Worm (Caenorhabditis elegans) whole organism, L3 larva: ENCODE results near the gene ins-20.
A peak's percentile ranks its signal among the peaks of the same experiment; 100 is the strongest.

Experiments
- R02D3.7 ChIP-seq: fragments of 150-350 bp; optimal IDR thresholded peaks from 2 replicates; lab custom pipeline; 2014; ENCODE audit warnings: missing biosample characterization, missing genetic modification characterization
- ZK546.5 ChIP-seq: sonication (generic microtip); optimal IDR thresholded peaks from 2 replicates; lab custom pipeline; 2017; ENCODE audit warnings: missing biosample characterization, missing genetic modification characterization
- aly-2 ChIP-seq: fragments of 150-350 bp; optimal IDR thresholded peaks from 2 replicates; lab custom pipeline; 2014; ENCODE audit warnings: missing biosample characterization, missing genetic modification characterization
- ama-1 ChIP-seq: fragments of 150-350 bp; optimal IDR thresholded peaks from 2 replicates; lab custom pipeline; 2018
- ceh-9 ChIP-seq: sonication (generic microtip); optimal IDR thresholded peaks from 2 replicates; lab custom pipeline; 2018; ENCODE audit warnings: missing biosample characterization, missing genetic modification characterization
- egl-5 ChIP-seq: fragments of 150-350 bp; optimal IDR thresholded peaks from 2 replicates; lab custom pipeline; 2017; ENCODE audit warnings: missing biosample characterization, missing genetic modification reagents, missing genetic modification characterization, inconsistent platforms
- elt-3 ChIP-seq, 3 experiments: fragments of 150-350 bp in 1 of 3; sonication (generic microtip) in 2 of 3; optimal IDR thresholded peaks; 2 replicates in 2 of 3; 4 replicates in 1 of 3; lab custom pipeline; 2014 to 2017; ENCODE audit warnings: missing biosample characterization in 3 of 3, missing genetic modification characterization in 3 of 3
- eor-1 ChIP-seq, 2 experiments: fragments of 150-350 bp; optimal IDR thresholded peaks; 2 replicates each; lab custom pipeline; 2014 to 2018; ENCODE audit warnings: missing biosample characterization in 2 of 2, missing genetic modification characterization in 2 of 2
- fkh-10 ChIP-seq: sonication (generic microtip); optimal IDR thresholded peaks from 2 replicates; lab custom pipeline; 2017; ENCODE audit warnings: missing biosample characterization, missing genetic modification reagents, missing genetic modification characterization
- fkh-2 ChIP-seq: fragments of 150-350 bp; optimal IDR thresholded peaks from 2 replicates; lab custom pipeline; 2014; ENCODE audit warnings: missing biosample characterization, missing genetic modification reagents, missing genetic modification characterization
- fos-1 ChIP-seq: fragments of 150-350 bp; optimal IDR thresholded peaks from 2 replicates; lab custom pipeline; 2014; ENCODE audit warnings: missing biosample characterization, missing genetic modification characterization
- hmg-11 ChIP-seq: sonication (generic microtip); optimal IDR thresholded peaks from 2 replicates; lab custom pipeline; 2016; ENCODE audit warnings: missing genetic modification characterization, missing compliant biosample characterization
- jun-1 ChIP-seq: fragments of 150-350 bp; optimal IDR thresholded peaks from 2 replicates; lab custom pipeline; 2014; ENCODE audit warnings: missing biosample characterization, missing genetic modification reagents, missing genetic modification characterization
- lin-39 ChIP-seq: fragments of 150-350 bp; optimal IDR thresholded peaks from 2 replicates; lab custom pipeline; 2018; ENCODE audit warnings: missing biosample characterization, missing genetic modification reagents, missing genetic modification characterization
- mdl-1 ChIP-seq: fragments of 150-350 bp; optimal IDR thresholded peaks from 2 replicates; lab custom pipeline; 2014; ENCODE audit warnings: missing biosample characterization, missing genetic modification characterization
- mml-1 ChIP-seq: fragments of 150-350 bp; sonication (generic microtip); optimal IDR thresholded peaks from 3 replicates; lab custom pipeline; 2014; ENCODE audit warnings: missing biosample characterization, missing genetic modification characterization
- nfya-1 ChIP-seq: sonication (generic microtip); optimal IDR thresholded peaks from 2 replicates; lab custom pipeline; 2017; ENCODE audit warnings: missing genetic modification characterization, mild to moderate bottlenecking, missing compliant biosample characterization, antibody characterized with exemption, moderate library complexity; ENCODE audit not compliant: insufficient read depth
- nhr-11 ChIP-seq: fragments of 150-350 bp; optimal IDR thresholded peaks from 2 replicates; lab custom pipeline; 2014; ENCODE audit warnings: missing biosample characterization, missing genetic modification characterization
- nhr-23 ChIP-seq: fragments of 150-350 bp; optimal IDR thresholded peaks from 2 replicates; lab custom pipeline; 2014; ENCODE audit warnings: missing biosample characterization, missing genetic modification reagents, missing genetic modification characterization
- nhr-25 ChIP-seq: sonication (generic microtip); optimal IDR thresholded peaks from 2 replicates; lab custom pipeline; 2017; ENCODE audit warnings: missing biosample characterization, missing genetic modification characterization
- nhr-28 ChIP-seq: fragments of 150-350 bp; optimal IDR thresholded peaks from 2 replicates; lab custom pipeline; 2014; ENCODE audit warnings: missing biosample characterization, missing genetic modification characterization
- nhr-43 ChIP-seq: sonication (generic microtip); optimal IDR thresholded peaks from 2 replicates; lab custom pipeline; 2016; ENCODE audit warnings: mild to moderate bottlenecking, missing genetic modification characterization, missing compliant biosample characterization; ENCODE audit not compliant: poor library complexity, severe bottlenecking
- pqm-1 ChIP-seq: fragments of 150-350 bp; optimal IDR thresholded peaks from 2 replicates; lab custom pipeline; 2017; ENCODE audit warnings: missing biosample characterization, missing genetic modification characterization, inconsistent platforms
- sea-2 ChIP-seq: fragments of 150-350 bp; sonication (generic microtip); optimal IDR thresholded peaks from 4 replicates; lab custom pipeline; 2014; ENCODE audit warnings: missing biosample characterization, missing genetic modification reagents, missing genetic modification characterization
- skn-1 ChIP-seq: fragments of 150-350 bp; optimal IDR thresholded peaks from 2 replicates; lab custom pipeline; 2014; ENCODE audit warnings: missing biosample characterization, missing genetic modification characterization
- snpc-4 ChIP-seq: fragments of 150-350 bp; optimal IDR thresholded peaks from 2 replicates; lab custom pipeline; 2014; ENCODE audit warnings: missing biosample characterization, missing genetic modification characterization
- tbx-2 ChIP-seq: sonication (generic microtip); optimal IDR thresholded peaks from 2 replicates; lab custom pipeline; 2016; ENCODE audit warnings: mild to moderate bottlenecking, missing genetic modification characterization, missing compliant biosample characterization
- unc-39 ChIP-seq: sonication (generic microtip); optimal IDR thresholded peaks from 4 replicates; lab custom pipeline; 2017; ENCODE audit warnings: missing biosample characterization, missing genetic modification characterization
- unc-62 ChIP-seq: fragments of 150-350 bp; sonication (generic microtip); optimal IDR thresholded peaks from 4 replicates; lab custom pipeline; 2014; ENCODE audit warnings: missing biosample characterization, missing genetic modification reagents, missing genetic modification characterization
- zag-1 ChIP-seq: fragments of 150-350 bp; optimal IDR thresholded peaks from 2 replicates; lab custom pipeline; 2014; ENCODE audit warnings: missing biosample characterization, missing genetic modification characterization
- ztf-11 ChIP-seq: fragments of 150-350 bp; optimal IDR thresholded peaks from 2 replicates; lab custom pipeline; 2014; ENCODE audit warnings: missing biosample characterization, missing genetic modification characterization

Gene ins-20

DNA sequence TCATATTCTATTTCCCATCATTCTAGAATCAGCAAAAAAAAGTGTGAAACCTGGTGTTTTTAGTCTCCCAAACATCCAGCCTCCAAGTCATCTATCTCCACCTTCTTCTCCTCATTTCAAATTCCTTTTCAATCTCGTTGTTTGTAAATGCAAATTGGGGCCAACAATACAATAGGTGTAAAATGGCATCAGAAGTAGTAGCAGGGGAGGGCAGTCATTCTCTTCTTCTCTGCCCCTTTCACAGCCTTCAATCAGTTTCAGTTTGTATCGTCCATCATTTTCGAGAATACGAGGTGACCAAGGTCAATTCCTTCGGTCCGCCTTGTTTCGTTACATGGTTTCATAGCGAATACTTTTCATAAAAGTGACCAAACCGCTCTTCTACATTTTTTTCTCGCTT lies 41.3 kb upstream of the ins-20 start, which contains the start of gene B0034.4:
TSS of gene B0034.4 (minus strand) at position 229 of the 400 bp plus-strand sequence.
- TF ChIP-seq unc-39 (tag; lab: Kevin White, UChicago) (no peak), nhr-25 (tag; lab: Kevin White, UChicago) (peak; percentile 21)

ce11 chrII:5974878-5975277 lies 35.8 kb upstream of the ins-20 start, which contains the start of gene B0034.5:
TSS of gene B0034.5 (minus strand) at chrII:5974978.
- TF ChIP-seq fos-1 (tag; lab: Kevin White, UChicago): no peak
- no peak for TF ChIP-seq skn-1 (tag; lab: Kevin White, UChicago)
- no peak for TF ChIP-seq nfya-1 (tag; lab: Kevin White, UChicago)
- TF ChIP-seq nhr-43: no peak
- no peak for TF ChIP-seq lin-39 (tag; lab: Kevin White, UChicago)
- no peak for TF ChIP-seq aly-2
- TF ChIP-seq jun-1: no peak
- no peak for TF ChIP-seq fkh-2
- no peak for TF ChIP-seq elt-3 (tag; optimal IDR thresholded peaks at IDR 0.05; lab: Kevin White, UChicago)
- TF ChIP-seq nhr-11: no peak
- no peak for TF ChIP-seq zag-1
- TF ChIP-seq, all 47 proteins: peak for 0

ce11 chrII:5988224-5988623 lies 22.4 kb upstream of the ins-20 start, which contains the start of gene ins-2:
TSS of gene ins-2 (plus strand) at chrII:5988524.
- TF ChIP-seq snpc-4 (tag; lab: Kevin White, UChicago) (no peak), ceh-9 (tag; lab: Kevin White, UChicago) (no peak), ZK546.5 (tag; lab: Kevin White, UChicago) (no peak), lin-39 (tag; lab: Kevin White, UChicago) (no peak), mdl-1 (tag; lab: Kevin White, UChicago) (no peak), eor-1 (tag; optimal IDR thresholded peaks at IDR 0.05; lab: Kevin White, UChicago) (no peak), zag-1 (no peak), R02D3.7 (no peak), nhr-43 (no peak), nhr-23 (tag; lab: Kevin White, UChicago) (no peak), egl-5 (no peak), tbx-2 (tag; lab: Kevin White, UChicago) (no peak), nhr-11 (no peak)

- no peak for TF ChIP-seq mml-1 (tag; lab: Kevin White, UChicago)
- no peak for TF ChIP-seq eor-1 (tag; optimal IDR thresholded peaks at IDR 0.05; lab: Kevin White, UChicago)
- no peak for TF ChIP-seq sea-2 (GFP tag; lab: Kevin White, UChicago)
- TF ChIP-seq nhr-23 (tag; lab: Kevin White, UChicago): no peak
- TF ChIP-seq unc-62 (GFP tag; lab: Kevin White, UChicago): no peak
- TF ChIP-seq tbx-2 (tag; lab: Kevin White, UChicago): no peak
These were observed 20.0 kb upstream of the ins-20 start, which contains the start of gene ins-3 for ce11 chrII:5990668-5991067. TSS of gene ins-3 (minus strand) at chrII:5990768.

- TF ChIP-seq elt-3 (tag; optimal IDR thresholded peaks at IDR 0.05; lab: Kevin White, UChicago): no peak
- TF ChIP-seq egl-5: no peak
- no peak for TF ChIP-seq eor-1 (tag; optimal IDR thresholded peaks at IDR 0.05; lab: Kevin White, UChicago)
- TF ChIP-seq nhr-11: no peak
- TF ChIP-seq fkh-10 (GFP tag; lab: Kevin White, UChicago): no peak
- no peak for TF ChIP-seq unc-39 (tag; lab: Kevin White, UChicago)
- TF ChIP-seq pqm-1 (tag; lab: Kevin White, UChicago): no peak
- TF ChIP-seq hmg-11: no peak
- TF ChIP-seq mml-1 (tag; lab: Kevin White, UChicago): no peak
- TF ChIP-seq nhr-28: no peak
- no peak for TF ChIP-seq jun-1
- no peak for TF ChIP-seq nhr-25 (tag; lab: Kevin White, UChicago)
- TF ChIP-seq R02D3.7: no peak
- TF ChIP-seq, all 47 proteins: peak for 0
These were observed 14.6 kb upstream of the ins-20 start, which contains the start of gene ins-4 for ce11 chrII:5996066-5996465. TSS of gene ins-4 (plus strand) at chrII:5996366.

DNA sequence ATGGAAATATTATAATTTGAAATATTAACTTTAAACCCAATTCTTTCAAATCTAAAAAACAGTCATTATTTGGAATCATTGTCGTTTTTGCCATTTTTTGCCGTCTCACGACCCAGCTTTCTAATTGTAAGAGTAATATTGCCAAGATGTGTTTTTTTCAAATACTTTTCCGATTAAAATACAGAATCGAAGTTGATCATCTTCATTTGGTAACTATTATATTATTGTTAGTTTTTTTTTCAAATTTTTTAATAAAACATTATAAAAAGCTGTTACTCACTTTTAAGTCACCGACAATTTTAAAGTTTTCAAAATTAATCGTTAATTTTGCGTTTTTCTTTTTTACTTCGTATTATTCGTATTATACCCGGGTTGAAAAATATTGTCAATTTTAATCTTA lies 13.4 kb upstream of the ins-20 start, which contains the start of gene ins-5:
TSS of gene ins-5 (plus strand) at position 301 of the 400 bp plus-strand sequence.
- TF ChIP-seq snpc-4 (tag; lab: Kevin White, UChicago) (no peak), ama-1 (no peak), nhr-11 (no peak), nhr-23 (tag; lab: Kevin White, UChicago) (no peak), nhr-25 (tag; lab: Kevin White, UChicago) (no peak), elt-3 (tag; optimal IDR thresholded peaks at IDR 0.05; lab: Kevin White, UChicago) (no peak), mml-1 (tag; lab: Kevin White, UChicago) (no peak), skn-1 (tag; lab: Kevin White, UChicago) (no peak), ztf-11 (tag; lab: Kevin White, UChicago) (no peak), sea-2 (GFP tag; lab: Kevin White, UChicago) (no peak)
- TF ChIP-seq, all 47 proteins: peak for 0
